Fruit fly (Drosophila melanogaster) Kc167 (cell line): Measurements from ENCODE around the gene CG34376.

Experiments
- psq ChIP-seq: fragments of >200 bp; optimal IDR thresholded peaks from 2 replicates; lab custom pipeline; 2017; ENCODE audit warnings: missing external identifiers
- ttk ChIP-seq: sonication (Bioruptor generic); optimal IDR thresholded peaks from 2 replicates; lab custom pipeline; 2017; ENCODE audit warnings: missing external identifiers

dm6 chr3R:22492767-22493166, 44.9 kb downstream of the CG34376 start, which contains the start of gene tHMG2:
- TF ChIP-seq psq (lab: Kevin White, UChicago), result no peak
- TF ChIP-seq ttk (lab: Kevin White, UChicago), result no peak
